Fruit fly (Drosophila melanogaster): ENCODE data around the gene sty.
A peak's percentile ranks its signal among the peaks of the same experiment; 100 is the strongest.

sty gene

dm6 chr3L:3384596-3385436, 39.9 kb downstream of the sty start (continued):
- TF ChIP-seq CG9817 (tag; optimal IDR thresholded peaks at IDR 0.05) (no peak), Blimp-1 (GFP tag; optimal IDR thresholded peaks at IDR 0.05) (peak; percentile 21), CG14441 (GFP tag; IDR thresholded peaks at IDR 0.05) (no peak), tup (GFP tag; optimal IDR thresholded peaks at IDR 0.05) (no peak), p53 (GFP tag; optimal IDR thresholded peaks at IDR 0.05) (no peak), sob (GFP tag; IDR thresholded peaks at IDR 0.05) (no peak), h (optimal IDR thresholded peaks at IDR 0.05) (no peak), CG4854 (GFP tag; optimal IDR thresholded peaks at IDR 0.05) (no peak), otp (GFP tag; IDR thresholded peaks at IDR 0.05) (no peak), sens (GFP tag) (peak; percentile 88), CG12155 (GFP tag; optimal IDR thresholded peaks at IDR 0.05) (peak; percentile 14), salm (tag; optimal IDR thresholded peaks at IDR 0.05) (no peak), D (optimal IDR thresholded peaks at IDR 0.05) (no peak), D (GFP tag; optimal IDR thresholded peaks at IDR 0.05) (peak; percentile 51), bcd (GFP tag; optimal IDR thresholded peaks at IDR 0.05) (peak; percentile 31), lov (optimal IDR thresholded peaks at IDR 0.05) (no peak), lov (GFP tag; IDR thresholded peaks at IDR 0.05) (no peak), D19A (tag; optimal IDR thresholded peaks at IDR 0.05) (peak; percentile 59), Atf-2 (GFP tag; optimal IDR thresholded peaks at IDR 0.05) (no peak), CG11085 (GFP tag; IDR thresholded peaks at IDR 0.05) (no peak), CG10321 (GFP tag; IDR thresholded peaks at IDR 0.05) (no peak), gcm2 (GFP tag; optimal IDR thresholded peaks at IDR 0.05) (no peak), chn (GFP tag; optimal IDR thresholded peaks at IDR 0.05) (no peak), peb (GFP tag; IDR thresholded peaks at IDR 0.05) (no peak), dati (GFP tag; IDR thresholded peaks at IDR 0.05) (no peak), CG4360 (GFP tag; IDR thresholded peaks at IDR 0.05) (no peak), slp2 (GFP tag; optimal IDR thresholded peaks at IDR 0.05) (no peak), CG2199 (GFP tag; IDR thresholded peaks at IDR 0.05) (0 out of 3 replicates have a peak, but pooled peaks have one; percentile 38), pita (GFP tag; optimal IDR thresholded peaks at IDR 0.05) (no peak), gcm (GFP tag; optimal IDR thresholded peaks at IDR 0.05) (no peak), Sin3A (optimal IDR thresholded peaks at IDR 0.05) (no peak), ap (GFP tag; IDR thresholded peaks at IDR 0.05) (no peak), CG17186 (GFP tag; optimal IDR thresholded peaks at IDR 0.05) (no peak), NFAT (GFP tag; IDR thresholded peaks at IDR 0.05) (peak; percentile 52; the same call in 1 of the 2 replicates), PHDP (tag; optimal IDR thresholded peaks at IDR 0.05) (peak; percentile 47), GATAe (GFP tag; conservative IDR thresholded peaks at IDR 0.05) (no peak), esg (GFP tag; conservative IDR thresholded peaks at IDR 0.05) (no peak), CTCF (GFP tag; optimal IDR thresholded peaks at IDR 0.05) (no peak), CG15269 (tag; optimal IDR thresholded peaks at IDR 0.05) (peak; percentile 32), CG1233 (GFP tag; optimal IDR thresholded peaks at IDR 0.05) (no peak), D19B (GFP tag; optimal IDR thresholded peaks at IDR 0.05) (peak; percentile 88), lab (GFP tag; optimal IDR thresholded peaks at IDR 0.05) (no peak), CG42726 (GFP tag; IDR thresholded peaks at IDR 0.05; ENCODE audit: partially characterized antibody) (no peak), bsh (GFP tag; optimal IDR thresholded peaks at IDR 0.05) (peak; percentile 2 to 49), CG12236 (GFP tag; optimal IDR thresholded peaks at IDR 0.05) (no peak), CG3281 (GFP tag; optimal IDR thresholded peaks at IDR 0.05) (no peak), CG4404 (GFP tag; IDR thresholded peaks at IDR 0.05) (no peak), Nf-YA (GFP tag; IDR thresholded peaks at IDR 0.05) (no peak), knrl (GFP tag; IDR thresholded peaks at IDR 0.05; ENCODE audit: partially characterized antibody) (no peak), dimm (GFP tag; IDR thresholded peaks at IDR 0.05) (no peak), emc (GFP tag; optimal IDR thresholded peaks at IDR 0.05) (no peak), pfk (GFP tag; optimal IDR thresholded peaks at IDR 0.05) (no peak)
